Fruit fly (Drosophila melanogaster) whole organism, embryonic: ENCODE data around the gene CG7519.
A peak's percentile ranks its signal among the peaks of the same experiment; 100 is the strongest.

Source experiments
- Aef1 ChIP-seq: fragments of 200-800 bp; sonication (Bioruptor generic); IDR thresholded peaks from 3 replicates; pipeline ENCODE4 v1.3.6; 2022; ENCODE audit warnings: missing biosample characterization, missing genetic modification characterization
- CG11398 ChIP-seq: fragments of 200-800 bp; sonication (Bioruptor generic); optimal IDR thresholded peaks from 2 replicates; lab custom pipeline; 2016; ENCODE audit warnings: missing biosample characterization, missing genetic modification characterization
- CG11695 ChIP-seq: fragments of 200-800 bp; sonication (Bioruptor generic); IDR thresholded peaks from 3 replicates; pipeline ENCODE4 v1.3.6; 2022; ENCODE audit warnings: missing biosample characterization, missing genetic modification characterization
- CG11696 ChIP-seq: fragments of 200-800 bp; sonication (Bioruptor generic); IDR thresholded peaks from 2 replicates; pipeline ENCODE4 v1.3.6; 2022; ENCODE audit warnings: missing biosample characterization, missing genetic modification characterization
- CG12071 ChIP-seq: fragments of 200-800 bp; sonication (Bioruptor generic); optimal IDR thresholded peaks from 3 replicates; lab custom pipeline; 2018; ENCODE audit warnings: missing biosample characterization, mild to moderate bottlenecking, missing genetic modification characterization
- CG12104 ChIP-seq: fragments of 200-800 bp; sonication (Bioruptor generic); optimal IDR thresholded peaks from 3 replicates; lab custom pipeline; 2016; ENCODE audit warnings: missing biosample characterization, missing genetic modification characterization
- CG14667 ChIP-seq: fragments of 200-800 bp; sonication (Bioruptor generic); IDR thresholded peaks from 2 replicates; pipeline ENCODE4 v1.3.6; 2022; ENCODE audit warnings: missing biosample characterization, missing genetic modification characterization
- CG14710 ChIP-seq: fragments of 200-800 bp; sonication (Bioruptor generic); optimal IDR thresholded peaks from 3 replicates; lab custom pipeline; 2019; ENCODE audit warnings: missing biosample characterization, mild to moderate bottlenecking, missing genetic modification characterization, moderate library complexity
- CG15011 ChIP-seq: fragments of 200-800 bp; sonication (Bioruptor generic); optimal IDR thresholded peaks from 3 replicates; lab custom pipeline; 2018; ENCODE audit warnings: missing biosample characterization, mild to moderate bottlenecking, missing genetic modification characterization
- CG16813 ChIP-seq: fragments of 200-800 bp; sonication (Bioruptor generic); IDR thresholded peaks from 3 replicates; pipeline ENCODE4 v1.3.6; 2022; ENCODE audit warnings: missing biosample characterization, missing genetic modification characterization; ENCODE audit not compliant: partially characterized antibody
- CG17328 ChIP-seq: fragments of 200-800 bp; sonication (Bioruptor generic); IDR thresholded peaks from 2 replicates; pipeline ENCODE4 v1.3.6; 2022; ENCODE audit warnings: missing biosample characterization, missing genetic modification characterization
- CG18764 ChIP-seq: fragments of 200-800 bp; sonication (Bioruptor generic); optimal IDR thresholded peaks from 3 replicates; lab custom pipeline; 2016; ENCODE audit warnings: missing biosample characterization, missing genetic modification characterization
- CG3407 ChIP-seq: fragments of 200-800 bp; sonication (Bioruptor generic); optimal IDR thresholded peaks from 2 replicates; lab custom pipeline; 2018; ENCODE audit warnings: missing biosample characterization, mild to moderate bottlenecking, missing genetic modification characterization
- CG4282 ChIP-seq: fragments of 200-800 bp; sonication (Bioruptor generic); optimal IDR thresholded peaks from 2 replicates; lab custom pipeline; 2016; ENCODE audit warnings: missing biosample characterization, missing genetic modification characterization
- CG5180 ChIP-seq: fragments of 200-800 bp; sonication (Bioruptor generic); optimal IDR thresholded peaks from 3 replicates; lab custom pipeline; 2017; ENCODE audit warnings: missing biosample characterization, missing genetic modification characterization, mild to moderate bottlenecking, moderate library complexity, missing genetic modification reagents
- CG9437 ChIP-seq: fragments of 200-800 bp; sonication (Bioruptor generic); optimal IDR thresholded peaks from 2 replicates; lab custom pipeline; 2018; ENCODE audit warnings: missing biosample characterization, mild to moderate bottlenecking, missing genetic modification characterization
- CG9609 ChIP-seq: fragments of 200-800 bp; sonication (Bioruptor generic); optimal IDR thresholded peaks from 3 replicates; lab custom pipeline; 2016; ENCODE audit warnings: missing biosample characterization, missing genetic modification characterization
- CG9817 ChIP-seq: fragments of 200-800 bp; sonication (Bioruptor generic); optimal IDR thresholded peaks from 2 replicates; lab custom pipeline; 2018; ENCODE audit warnings: missing biosample characterization, mild to moderate bottlenecking, missing genetic modification characterization, moderate library complexity
- Dip3 ChIP-seq: fragments of 200-800 bp; sonication (Bioruptor generic); optimal IDR thresholded peaks from 3 replicates; lab custom pipeline; 2016; ENCODE audit warnings: missing biosample characterization, missing genetic modification characterization
- Doc2 ChIP-seq: fragments of 200-800 bp; sonication (Bioruptor generic); IDR thresholded peaks from 2 replicates; pipeline ENCODE4 v1.3.6; 2022; ENCODE audit warnings: missing biosample characterization, missing genetic modification characterization
- E2f1 ChIP-seq: fragments of 200-800 bp; sonication (Bioruptor generic); IDR thresholded peaks from 2 replicates; pipeline ENCODE4 v1.3.6; 2022; ENCODE audit warnings: missing biosample characterization, missing genetic modification characterization
- Ets97D ChIP-seq: fragments of 200-800 bp; sonication (Bioruptor generic); optimal IDR thresholded peaks from 3 replicates; lab custom pipeline; 2016; ENCODE audit warnings: missing biosample characterization, missing genetic modification characterization
- Gsc ChIP-seq: fragments of 200-800 bp; sonication (Bioruptor generic); IDR thresholded peaks from 2 replicates; pipeline ENCODE4 v1.3.6; 2022; ENCODE audit warnings: missing biosample characterization, missing genetic modification characterization
- Hey ChIP-seq: fragments of 200-800 bp; sonication (Bioruptor generic); optimal IDR thresholded peaks from 3 replicates; lab custom pipeline; 2018; ENCODE audit warnings: missing biosample characterization, mild to moderate bottlenecking, missing genetic modification characterization
- Hr39 ChIP-seq: fragments of >200 bp; optimal IDR thresholded peaks from 2 replicates; lab custom pipeline; 2017
- Lpt ChIP-seq: fragments of >200 bp; optimal IDR thresholded peaks from 2 replicates; lab custom pipeline; 2018; ENCODE audit warnings: missing biosample characterization, missing genetic modification characterization
- Stat92E ChIP-seq, 3 experiments: fragments of >200 bp in 2 of 3; fragments of 200-800 bp in 1 of 3; sonication (Bioruptor generic) in 1 of 3; optimal IDR thresholded peaks; 2 replicates each; lab custom pipeline; 2017 to 2019; ENCODE audit warnings: missing biosample characterization in 3 of 3, missing genetic modification characterization in 3 of 3, mild to moderate bottlenecking in 1 of 3, moderate library complexity in 1 of 3
- Vsx1 ChIP-seq: fragments of 200-800 bp; sonication (Bioruptor generic); optimal IDR thresholded peaks from 2 replicates; lab custom pipeline; 2017; ENCODE audit warnings: missing biosample characterization, mild to moderate bottlenecking, missing genetic modification characterization, missing genetic modification reagents
- YL-1 ChIP-seq: fragments of 200-800 bp; sonication (Bioruptor generic); optimal IDR thresholded peaks from 3 replicates; lab custom pipeline; 2017; ENCODE audit warnings: missing biosample characterization, mild to moderate bottlenecking, missing genetic modification characterization
- bab2 ChIP-seq: fragments of 200-800 bp; sonication (Bioruptor generic); optimal IDR thresholded peaks from 2 replicates; lab custom pipeline; 2016; ENCODE audit warnings: missing biosample characterization, missing genetic modification characterization
- bbx ChIP-seq: fragments of 200-800 bp; sonication (Bioruptor generic); IDR thresholded peaks from 2 replicates; pipeline ENCODE4 v1.3.6; 2022; ENCODE audit warnings: missing biosample characterization, missing genetic modification characterization; ENCODE audit not compliant: partially characterized antibody
- bsh ChIP-seq, 2 experiments: fragments of 200-800 bp; sonication (Bioruptor generic); optimal IDR thresholded peaks; 2 replicates each; lab custom pipeline; 2017 to 2018; ENCODE audit warnings: mild to moderate bottlenecking in 2 of 2, missing biosample characterization in 2 of 2, missing genetic modification characterization in 2 of 2, moderate library complexity in 1 of 2
- cas ChIP-seq: fragments of 200-800 bp; sonication (Bioruptor generic); IDR thresholded peaks from 2 replicates; pipeline ENCODE4 v1.3.6; 2022; ENCODE audit warnings: missing biosample characterization, missing genetic modification characterization
- cato ChIP-seq: fragments of 200-800 bp; sonication (Bioruptor generic); optimal IDR thresholded peaks from 2 replicates; lab custom pipeline; 2016; ENCODE audit warnings: missing biosample characterization, missing genetic modification characterization, borderline replicate concordance
- da ChIP-seq: fragments of 200-800 bp; sonication (Bioruptor generic); optimal IDR thresholded peaks from 2 replicates; lab custom pipeline; 2016; ENCODE audit warnings: missing biosample characterization, missing genetic modification characterization
- dan ChIP-seq: fragments of 200-800 bp; sonication (Bioruptor generic); IDR thresholded peaks from 2 replicates; pipeline ENCODE4 v1.3.6; 2022; ENCODE audit warnings: missing biosample characterization, missing genetic modification characterization
- dmrt11E ChIP-seq: fragments of 200-800 bp; sonication (Bioruptor generic); optimal IDR thresholded peaks from 3 replicates; lab custom pipeline; 2018; ENCODE audit warnings: missing biosample characterization, mild to moderate bottlenecking, missing genetic modification characterization, moderate library complexity
- dysf ChIP-seq: fragments of 200-800 bp; sonication (Bioruptor generic); IDR thresholded peaks from 3 replicates; pipeline ENCODE4 v1.3.6; 2022; ENCODE audit warnings: missing biosample characterization, missing genetic modification characterization
- gt ChIP-seq: fragments of 200-800 bp; sonication (Bioruptor generic); IDR thresholded peaks from 2 replicates; pipeline ENCODE4 v1.3.6; 2022; ENCODE audit warnings: missing biosample characterization, missing genetic modification characterization
- hkb ChIP-seq, 2 experiments: fragments of 200-800 bp in 1 of 2; fragments of >200 bp in 1 of 2; sonication (Bioruptor generic) in 1 of 2; IDR thresholded peaks in 1 of 2; optimal IDR thresholded peaks in 1 of 2; 2 replicates each; pipeline versions ENCODE4 v1.3.6 to Lab custom; 2017 to 2022; ENCODE audit warnings: missing biosample characterization in 1 of 2, missing genetic modification characterization in 1 of 2
- hth ChIP-seq: fragments of >200 bp; optimal IDR thresholded peaks from 2 replicates; lab custom pipeline; 2017; ENCODE audit warnings: inconsistent platforms
- insv ChIP-seq, 2 experiments: fragments of 200-800 bp; sonication (Bioruptor generic); optimal IDR thresholded peaks; 3 replicates each; lab custom pipeline; 2016 to 2018; ENCODE audit warnings: missing biosample characterization in 2 of 2, missing genetic modification characterization in 2 of 2
- lilli ChIP-seq: fragments of 200-800 bp; sonication (Bioruptor generic); optimal IDR thresholded peaks from 3 replicates; lab custom pipeline; 2016; ENCODE audit warnings: missing biosample characterization, missing genetic modification characterization
- luna ChIP-seq: fragments of 200-800 bp; sonication (Bioruptor generic); optimal IDR thresholded peaks from 2 replicates; lab custom pipeline; 2016; ENCODE audit warnings: missing biosample characterization, missing genetic modification characterization
- nerfin-1 ChIP-seq: fragments of 200-800 bp; sonication (Bioruptor generic); optimal IDR thresholded peaks from 3 replicates; lab custom pipeline; 2019; ENCODE audit warnings: missing biosample characterization, mild to moderate bottlenecking, missing genetic modification characterization, moderate library complexity
- pros ChIP-seq: fragments of 200-800 bp; sonication (Bioruptor generic); optimal IDR thresholded peaks from 3 replicates; lab custom pipeline; 2019; ENCODE audit warnings: missing biosample characterization, mild to moderate bottlenecking, missing genetic modification characterization, moderate library complexity
- pzg ChIP-seq: fragments of 200-800 bp; sonication (Bioruptor generic); optimal IDR thresholded peaks from 3 replicates; lab custom pipeline; 2018; ENCODE audit warnings: missing biosample characterization, mild to moderate bottlenecking, missing genetic modification characterization, moderate library complexity
- sna ChIP-seq: fragments of 200-800 bp; sonication (Bioruptor generic); IDR thresholded peaks from 2 replicates; pipeline ENCODE4 v1.3.6; 2022; ENCODE audit warnings: missing biosample characterization, missing genetic modification characterization; ENCODE audit not compliant: partially characterized antibody
- stc ChIP-seq: fragments of 200-800 bp; sonication (Bioruptor generic); IDR thresholded peaks from 2 replicates; pipeline ENCODE4 v1.3.6; 2022; ENCODE audit warnings: missing biosample characterization, missing genetic modification characterization
- tgo ChIP-seq: fragments of 200-800 bp; sonication (Bioruptor generic); IDR thresholded peaks from 3 replicates; pipeline ENCODE4 v1.3.6; 2022; ENCODE audit warnings: missing biosample characterization, missing genetic modification characterization
- trh ChIP-seq: fragments of 200-800 bp; sonication (Bioruptor generic); optimal IDR thresholded peaks from 2 replicates; lab custom pipeline; 2016; ENCODE audit warnings: missing biosample characterization, missing genetic modification characterization
- yki ChIP-seq: fragments of >200 bp; optimal IDR thresholded peaks from 3 replicates; lab custom pipeline; 2018

The CG7519 gene

DNA sequence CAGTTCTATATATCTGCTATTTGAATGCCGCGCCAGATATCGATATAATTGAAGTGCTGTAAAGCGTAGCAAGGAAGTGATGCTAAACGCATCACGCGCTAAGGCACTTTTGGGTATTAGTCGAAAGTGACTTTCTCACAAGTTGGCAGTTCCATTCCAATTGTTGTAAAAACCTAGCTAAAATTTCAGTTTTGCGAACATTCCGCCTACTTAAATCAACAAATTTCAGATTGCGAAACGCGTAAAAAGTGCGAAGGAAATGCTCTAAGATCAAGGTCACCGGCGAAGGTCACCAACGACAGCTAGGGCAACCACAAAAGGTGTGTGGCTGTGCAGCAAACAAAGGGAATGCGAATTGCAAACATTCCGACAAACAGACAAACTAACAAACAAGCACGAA lies 47.2 kb upstream of the CG7519 start, which contains the start of gene Syx7 (continued):
- TF ChIP-seq pros (no peak), Stat92E (GFP tag; optimal IDR thresholded peaks at IDR 0.05; lab: Kevin White, UChicago) (peak in 1 of 3 experiments; percentile 1), Gsc (GFP tag; lab: Robert Waterston, UW) (no peak), CG18764 (GFP tag; lab: Kevin White, UChicago) (no peak), lilli (GFP tag; lab: Kevin White, UChicago) (peak; percentile 46), E2f1 (GFP tag; lab: Robert Waterston, UW) (no peak), Doc2 (GFP tag; lab: Robert Waterston, UW) (no peak), CG9609 (peak; percentile 38), cas (no peak), yki (lab: Kevin White, UChicago) (no peak), sna (GFP tag; lab: Robert Waterston, UW) (peak; percentile 37; the same call in 1 of the 2 replicates), CG11695 (GFP tag; lab: Robert Waterston, UW) (no peak), hkb (optimal IDR thresholded peaks at IDR 0.05; lab: Kevin White, UChicago) (no peak), hkb (GFP tag; IDR thresholded peaks at IDR 0.05; lab: Robert Waterston, UW) (no peak), dan (no peak), hth (no peak), bsh (GFP tag; optimal IDR thresholded peaks at IDR 0.05; lab: Kevin White, UChicago) (no peak), Hr39 (lab: Kevin White, UChicago) (no peak), CG14667 (GFP tag; lab: Robert Waterston, UW) (no peak), insv (GFP tag; optimal IDR thresholded peaks at IDR 0.05; lab: Kevin White, UChicago) (no peak), CG11398 (GFP tag; lab: Kevin White, UChicago) (no peak), nerfin-1 (tag; lab: Kevin White, UChicago) (peak; percentile 92), luna (GFP tag; lab: Kevin White, UChicago) (no peak), CG16813 (GFP tag; lab: Robert Waterston, UW) (peak; percentile 29; the same call in 2 of the 3 replicates), Vsx1 (GFP tag; lab: Kevin White, UChicago) (no peak), CG4282 (GFP tag; lab: Kevin White, UChicago) (no peak), CG12104 (no peak), Lpt (GFP tag; lab: Kevin White, UChicago) (no peak), Hey (tag; lab: Kevin White, UChicago) (no peak), CG11696 (GFP tag; lab: Robert Waterston, UW) (no peak), bbx (GFP tag; lab: Robert Waterston, UW) (peak; percentile 37; the same call in 1 of the 2 replicates), CG15011 (GFP tag; lab: Kevin White, UChicago) (no peak), da (GFP tag; lab: Kevin White, UChicago) (no peak), tgo (no peak), CG5180 (GFP tag; lab: Kevin White, UChicago) (no peak), CG17328 (GFP tag; lab: Robert Waterston, UW) (no peak), CG9817 (no peak), Dip3 (GFP tag; lab: Kevin White, UChicago) (no peak), dmrt11E (tag; lab: Kevin White, UChicago) (no peak), cato (no peak), CG14710 (tag; lab: Kevin White, UChicago) (peak; percentile 52), YL-1 (GFP tag; lab: Kevin White, UChicago) (peak; percentile 53), CG12071 (GFP tag; lab: Kevin White, UChicago) (no peak), Aef1 (GFP tag; lab: Robert Waterston, UW) (no peak), pzg (GFP tag; lab: Kevin White, UChicago) (peak; percentile 96), stc (GFP tag; lab: Robert Waterston, UW) (no peak), gt (GFP tag; lab: Robert Waterston, UW) (no peak), bab2 (GFP tag; lab: Kevin White, UChicago) (peak; percentile 26), trh (no peak), CG3407 (no peak), Ets97D (GFP tag; lab: Kevin White, UChicago) (peak; percentile 63), dysf (no peak), CG9437 (no peak)
